Worm (Caenorhabditis elegans) whole organism, young adult: ENCODE results near the gene C02F5.13.

Experiments
- B0035.1 ChIP-seq: sonication (generic microtip); optimal IDR thresholded peaks from 2 replicates; lab custom pipeline; 2016; ENCODE audit warnings: missing genetic modification characterization, mild to moderate bottlenecking, missing compliant biosample characterization, missing genotype, missing genetic modification reagents
- C06A6.2 ChIP-seq: fragments of 200-800 bp; sonication (Bioruptor generic); conservative IDR thresholded peaks from 2 replicates; pipeline ENCODE4 v1.3.6; 2022; ENCODE audit warnings: missing genetic modification characterization, missing compliant biosample characterization
- C17E4.6 ChIP-seq: fragments of 200-800 bp; sonication (Bioruptor generic); IDR thresholded peaks from 2 replicates; pipeline ENCODE4 v1.3.6; 2022; ENCODE audit warnings: missing genetic modification reagents, missing genetic modification characterization, missing compliant biosample characterization
- F10E7.11 ChIP-seq: sonication (generic microtip); optimal IDR thresholded peaks from 2 replicates; lab custom pipeline; 2017; ENCODE audit warnings: mild to moderate bottlenecking, missing genetic modification characterization, moderate library complexity, missing compliant biosample characterization
- F33H1.4 ChIP-seq: fragments of 200-800 bp; sonication (Bioruptor generic); IDR thresholded peaks from 2 replicates; pipeline ENCODE4 v1.3.6; 2022; ENCODE audit warnings: missing genetic modification reagents, missing genetic modification characterization, missing compliant biosample characterization
- F37B4.10 ChIP-seq: fragments of 200-800 bp; sonication (Bioruptor generic); IDR thresholded peaks from 2 replicates; pipeline ENCODE4 v1.3.6; 2022; ENCODE audit warnings: missing genetic modification characterization, missing compliant biosample characterization
- F57C9.4 ChIP-seq: sonication (generic microtip); optimal IDR thresholded peaks from 2 replicates; lab custom pipeline; 2017; ENCODE audit warnings: mild to moderate bottlenecking, missing genetic modification characterization, missing compliant biosample characterization
- K12H6.12 ChIP-seq: fragments of 200-800 bp; sonication (Bioruptor generic); optimal IDR thresholded peaks from 2 replicates; lab custom pipeline; 2018; ENCODE audit warnings: mild to moderate bottlenecking, missing genetic modification characterization, missing compliant biosample characterization
- T26A5.8 ChIP-seq: sonication (generic microtip); optimal IDR thresholded peaks from 2 replicates; lab custom pipeline; 2016; ENCODE audit warnings: missing genetic modification characterization, missing compliant biosample characterization
- Y53G8AR.9 ChIP-seq: fragments of 200-800 bp; sonication (Bioruptor generic); conservative IDR thresholded peaks from 2 replicates; pipeline ENCODE4 v1.3.6; 2022; ENCODE audit warnings: missing genetic modification reagents, missing genetic modification characterization, missing compliant biosample characterization
- Y56A3A.18 ChIP-seq: fragments of 200-800 bp; sonication (Bioruptor generic); IDR thresholded peaks from 2 replicates; pipeline ENCODE4 v1.3.6; 2022; ENCODE audit warnings: missing genetic modification reagents, missing genetic modification characterization, missing compliant biosample characterization
- Y79H2A.3 ChIP-seq: fragments of 200-800 bp; sonication (Bioruptor generic); conservative IDR thresholded peaks from 2 replicates; pipeline ENCODE4 v1.3.6; 2022; ENCODE audit warnings: missing genetic modification reagents, missing genetic modification characterization, missing compliant biosample characterization
- athp-1 ChIP-seq: sonication (generic microtip); optimal IDR thresholded peaks from 2 replicates; lab custom pipeline; 2017; ENCODE audit warnings: mild to moderate bottlenecking, missing genetic modification characterization, missing compliant biosample characterization
- attf-6 ChIP-seq: fragments of 200-800 bp; sonication (Bioruptor generic); IDR thresholded peaks from 2 replicates; pipeline ENCODE4 v1.3.6; 2022; ENCODE audit warnings: missing genetic modification reagents, missing genetic modification characterization, missing compliant biosample characterization
- ceh-100 ChIP-seq: fragments of 200-800 bp; sonication (Bioruptor generic); IDR thresholded peaks from 2 replicates; pipeline ENCODE4 v1.3.6; 2022; ENCODE audit warnings: missing genetic modification reagents, missing genetic modification characterization, missing compliant biosample characterization
- ceh-79 ChIP-seq: sonication (generic microtip); optimal IDR thresholded peaks from 2 replicates; lab custom pipeline; 2017; ENCODE audit warnings: mild to moderate bottlenecking, missing genetic modification characterization, missing compliant biosample characterization
- chd-7 ChIP-seq: sonication (generic microtip); optimal IDR thresholded peaks from 2 replicates; lab custom pipeline; 2016; ENCODE audit warnings: mild to moderate bottlenecking, missing genetic modification characterization, moderate library complexity, missing compliant biosample characterization
- dpl-1 ChIP-seq: fragments of 150-350 bp; optimal IDR thresholded peaks from 2 replicates; lab custom pipeline; 2014; ENCODE audit warnings: missing biosample characterization, missing genetic modification reagents, missing genetic modification characterization
- efl-1 ChIP-seq: fragments of 150-350 bp; optimal IDR thresholded peaks from 2 replicates; lab custom pipeline; 2014; ENCODE audit warnings: missing biosample characterization, missing genetic modification reagents, missing genetic modification characterization
- egl-44 ChIP-seq: fragments of 200-800 bp; sonication (Bioruptor generic); IDR thresholded peaks from 2 replicates; pipeline ENCODE4 v1.3.6; 2022; ENCODE audit warnings: missing genetic modification reagents, missing genetic modification characterization, missing compliant biosample characterization
- hrde-1 ChIP-seq: sonication (generic microtip); optimal IDR thresholded peaks from 2 replicates; lab custom pipeline; 2016; ENCODE audit warnings: missing genetic modification characterization, mild to moderate bottlenecking, missing compliant biosample characterization, moderate library complexity, missing genotype, missing genetic modification reagents, borderline replicate concordance
- let-526 ChIP-seq: fragments of 200-800 bp; sonication (Bioruptor generic); IDR thresholded peaks from 2 replicates; pipeline ENCODE4 v1.3.6; 2022; ENCODE audit warnings: missing genetic modification reagents, missing genetic modification characterization, missing compliant biosample characterization
- lin-35 ChIP-seq, 3 experiments: fragments of 150-350 bp in 2 of 3; sonication (generic microtip) in 1 of 3; optimal IDR thresholded peaks; 2 replicates each; lab custom pipeline; 2014 to 2018; ENCODE audit warnings: missing biosample characterization in 3 of 3, missing genetic modification characterization in 3 of 3, missing genetic modification reagents in 3 of 3
- lin-40 ChIP-seq: sonication (generic microtip); optimal IDR thresholded peaks from 2 replicates; lab custom pipeline; 2016; ENCODE audit warnings: missing genetic modification characterization, mild to moderate bottlenecking, missing compliant biosample characterization, missing genotype, missing genetic modification reagents
- lsl-1 ChIP-seq: fragments of 200-800 bp; sonication (Bioruptor generic); optimal IDR thresholded peaks from 2 replicates; lab custom pipeline; 2018; ENCODE audit warnings: mild to moderate bottlenecking, missing genetic modification characterization, moderate library complexity, missing compliant biosample characterization
- madf-10 ChIP-seq: sonication (generic microtip); optimal IDR thresholded peaks from 2 replicates; lab custom pipeline; 2016; ENCODE audit warnings: mild to moderate bottlenecking, missing genetic modification characterization, missing compliant biosample characterization
- madf-6 ChIP-seq: fragments of 200-800 bp; sonication (Bioruptor generic); IDR thresholded peaks from 2 replicates; pipeline ENCODE4 v1.3.6; 2022; ENCODE audit warnings: missing genetic modification reagents, missing genetic modification characterization, missing compliant biosample characterization
- madf-8 ChIP-seq: fragments of 200-800 bp; sonication (Bioruptor generic); conservative IDR thresholded peaks from 2 replicates; pipeline ENCODE4 v1.3.6; 2022; ENCODE audit warnings: missing genetic modification reagents, missing genetic modification characterization, missing compliant biosample characterization
- mcd-1 ChIP-seq: fragments of 200-800 bp; sonication (Bioruptor generic); IDR thresholded peaks from 2 replicates; pipeline ENCODE4 v1.3.6; 2022; ENCODE audit warnings: missing genetic modification reagents, missing genetic modification characterization, missing compliant biosample characterization
- nfya-1 ChIP-seq: sonication (generic microtip); optimal IDR thresholded peaks from 2 replicates; lab custom pipeline; 2017; ENCODE audit warnings: antibody characterized with exemption, missing compliant biosample characterization, missing genetic modification characterization, borderline replicate concordance; ENCODE audit not compliant: insufficient read depth
- nfyb-1 ChIP-seq: fragments of 200-800 bp; sonication (Bioruptor generic); IDR thresholded peaks from 2 replicates; pipeline ENCODE4 v1.3.6; 2022; ENCODE audit warnings: missing genetic modification reagents, missing genetic modification characterization, missing compliant biosample characterization
- nhr-27 ChIP-seq: fragments of 200-800 bp; sonication (Bioruptor generic); optimal IDR thresholded peaks from 2 replicates; lab custom pipeline; 2018; ENCODE audit warnings: mild to moderate bottlenecking, missing genetic modification characterization, moderate library complexity, missing compliant biosample characterization
- rec-8 ChIP-seq, 2 experiments: sonication (generic microtip); optimal IDR thresholded peaks; 2 replicates each; lab custom pipeline; 2016; ENCODE audit warnings: mild to moderate bottlenecking in 2 of 2, missing genetic modification characterization in 2 of 2, missing genetic modification reagents in 2 of 2, missing genotype in 2 of 2, missing biosample characterization in 1 of 2, missing compliant biosample characterization in 1 of 2, moderate library complexity in 1 of 2
- repo-1 ChIP-seq: sonication (generic microtip); optimal IDR thresholded peaks from 2 replicates; lab custom pipeline; 2017; ENCODE audit warnings: mild to moderate bottlenecking, missing genetic modification characterization, missing compliant biosample characterization
- sea-2 ChIP-seq: fragments of 200-800 bp; sonication (Bioruptor generic); IDR thresholded peaks from 2 replicates; pipeline ENCODE4 v1.3.6; 2022; ENCODE audit warnings: missing genetic modification characterization, missing compliant biosample characterization
- tbx-9 ChIP-seq: sonication (generic microtip); optimal IDR thresholded peaks from 2 replicates; lab custom pipeline; 2016; ENCODE audit warnings: borderline replicate concordance, missing genetic modification characterization, inconsistent platforms, missing compliant biosample characterization
- tlf-1 ChIP-seq: fragments of 200-800 bp; sonication (Bioruptor generic); optimal IDR thresholded peaks from 2 replicates; lab custom pipeline; 2018; ENCODE audit warnings: mild to moderate bottlenecking, missing genetic modification characterization, missing compliant biosample characterization
- zfh-2 ChIP-seq: fragments of 200-800 bp; sonication (Bioruptor generic); conservative IDR thresholded peaks from 2 replicates; pipeline ENCODE4 v1.3.6; 2022; ENCODE audit warnings: missing genetic modification reagents, missing genetic modification characterization, missing compliant biosample characterization
- ztf-22 ChIP-seq: fragments of 200-800 bp; sonication (Bioruptor generic); optimal IDR thresholded peaks from 2 replicates; lab custom pipeline; 2018; ENCODE audit warnings: mild to moderate bottlenecking, missing genetic modification characterization, moderate library complexity, missing compliant biosample characterization
- ztf-26 ChIP-seq: sonication (generic microtip); optimal IDR thresholded peaks from 2 replicates; lab custom pipeline; 2017; ENCODE audit warnings: missing genetic modification characterization, missing compliant biosample characterization
- ztf-28 ChIP-seq: fragments of 200-800 bp; sonication (Bioruptor generic); IDR thresholded peaks from 2 replicates; pipeline ENCODE4 v1.3.6; 2022; ENCODE audit warnings: missing genetic modification reagents, missing genetic modification characterization, missing compliant biosample characterization

Gene C02F5.13

DNA sequence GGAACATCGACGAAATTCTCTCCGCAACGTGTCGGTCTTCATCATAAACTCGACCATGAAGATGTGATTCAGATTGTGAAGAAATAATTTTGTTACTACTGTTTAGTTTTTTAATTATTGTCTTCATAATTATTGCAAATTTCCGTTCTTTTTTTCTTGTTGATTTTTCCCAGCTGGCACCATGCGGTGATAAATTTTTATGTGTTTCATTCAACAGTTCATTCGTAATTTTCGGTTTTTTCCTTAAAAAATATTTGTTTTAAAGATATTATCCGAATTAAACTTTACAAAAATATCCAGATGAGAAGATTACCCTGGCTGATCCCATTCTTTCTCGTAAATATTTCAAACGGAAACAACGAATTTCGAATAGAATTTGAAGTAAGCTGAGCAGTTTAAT, at the start of gene C02F5.13:
Gene C02F5.13 (plus strand): TSS at position 301 of the 400 bp plus-strand sequence.
- TF ChIP-seq mcd-1 (GFP tag; lab: Robert Waterston, UW) (no peak), sea-2 (no peak), F57C9.4 (tag; lab: Kevin White, UChicago) (no peak), F10E7.11 (tag; lab: Kevin White, UChicago) (no peak), ztf-26 (tag; lab: Kevin White, UChicago) (no peak), B0035.1 (no peak), egl-44 (GFP tag; lab: Robert Waterston, UW) (no peak), madf-6 (GFP tag; lab: Robert Waterston, UW) (no peak), F33H1.4 (no peak), zfh-2 (no peak), lsl-1 (no peak), ceh-79 (tag; lab: Kevin White, UChicago) (no peak)

- TF ChIP-seq athp-1 (no peak), ztf-22 (GFP tag; lab: Kevin White, UChicago) (no peak), Y79H2A.3 (GFP tag; lab: Robert Waterston, UW) (no peak), attf-6 (GFP tag; lab: Robert Waterston, UW) (no peak), ceh-100 (GFP tag; lab: Robert Waterston, UW) (no peak), lin-35 (GFP tag; optimal IDR thresholded peaks at IDR 0.05; lab: Kevin White, UChicago) (no peak), let-526 (GFP tag; lab: Robert Waterston, UW) (no peak), nfya-1 (tag; lab: Kevin White, UChicago) (no peak), K12H6.12 (no peak), ceh-79 (tag; lab: Kevin White, UChicago) (no peak), madf-10 (tag; lab: Kevin White, UChicago) (no peak), nhr-27 (tag; lab: Kevin White, UChicago) (no peak), lin-40 (tag; lab: Kevin White, UChicago) (no peak), chd-7 (tag; lab: Kevin White, UChicago) (no peak), tlf-1 (GFP tag; lab: Kevin White, UChicago) (no peak), C17E4.6 (GFP tag; lab: Robert Waterston, UW) (no peak), F37B4.10 (GFP tag; lab: Robert Waterston, UW) (no peak), efl-1 (GFP tag; lab: Kevin White, UChicago) (no peak), rec-8 (tag; optimal IDR thresholded peaks at IDR 0.05; lab: Kevin White, UChicago) (no peak), nfyb-1 (GFP tag; lab: Robert Waterston, UW) (no peak)
Observed at ce11 chrIII:8199060-8199459, 48.1 kb upstream of the C02F5.13 start.

ce11 chrIII:8201117-8201516, 46.0 kb upstream of the C02F5.13 start, which contains the start of gene unc-36:
unc-36 (minus strand) TSS chrIII:8201217.
- TF ChIP-seq madf-6 (GFP tag; lab: Robert Waterston, UW) (no peak), ztf-28 (GFP tag; lab: Robert Waterston, UW) (no peak), tbx-9 (tag; lab: Kevin White, UChicago) (no peak), Y53G8AR.9 (GFP tag; lab: Robert Waterston, UW) (no peak), rec-8 (tag; optimal IDR thresholded peaks at IDR 0.05; lab: Kevin White, UChicago) (no peak), K12H6.12 (no peak), C06A6.2 (GFP tag; lab: Robert Waterston, UW) (no peak), F10E7.11 (tag; lab: Kevin White, UChicago) (no peak), repo-1 (tag; lab: Kevin White, UChicago) (no peak), Y56A3A.18 (GFP tag; lab: Robert Waterston, UW) (no peak), hrde-1 (no peak), madf-8 (GFP tag; lab: Robert Waterston, UW) (no peak), dpl-1 (no peak), T26A5.8 (no peak)
